Worm (Caenorhabditis elegans): ENCODE results near the gene ZK637.4.
A peak's percentile ranks its signal among the peaks of the same experiment; 100 is the strongest.

The ZK637.4 gene

ce11 chrIII:8847722-8848121, 45.8 kb upstream of the ZK637.4 start (continued):
- TF ChIP-seq F22D6.2 (tag; optimal IDR thresholded peaks at IDR 0.05) (no peak), lsl-1 (GFP tag; optimal IDR thresholded peaks at IDR 0.05) (no peak), Y79H2A.3 (GFP tag; conservative IDR thresholded peaks at IDR 0.05) (no peak), F23B12.7 (tag; optimal IDR thresholded peaks at IDR 0.05; ENCODE audit: insufficient read depth) (no peak), atf-7 (tag; optimal IDR thresholded peaks at IDR 0.05) (no peak), fkh-3 (tag; optimal IDR thresholded peaks at IDR 0.05) (no peak), madf-8 (GFP tag; conservative IDR thresholded peaks at IDR 0.05) (no peak), mcd-1 (GFP tag; IDR thresholded peaks at IDR 0.05) (peak; percentile 89), Y53G8AR.9 (GFP tag; conservative IDR thresholded peaks at IDR 0.05) (no peak)

- TF ChIP-seq dpl-1 (GFP tag; optimal IDR thresholded peaks at IDR 0.05), result no peak
Observed at ce11 chrIII:8848372-8848771, 45.2 kb upstream of the ZK637.4 start, which contains the start of gene F44E2.7. Gene F44E2.7 (minus strand): TSS chrIII:8848472.

- TF ChIP-seq lag-1 (GFP tag; IDR thresholded peaks at IDR 0.05) (no peak), madf-6 (GFP tag; IDR thresholded peaks at IDR 0.05) (peak; percentile 55), F33H1.4 (GFP tag; IDR thresholded peaks at IDR 0.05) (no peak), egrh-3 (GFP tag; IDR thresholded peaks at IDR 0.05) (no peak), sea-2 (GFP tag; IDR thresholded peaks at IDR 0.05) (no peak), hmg-1.2 (GFP tag; IDR thresholded peaks at IDR 0.05) (0 out of 2 replicates have a peak, but pooled peaks have one; percentile 16), nfyb-1 (GFP tag; IDR thresholded peaks at IDR 0.05) (0 out of 2 replicates have a peak, but pooled peaks have one; percentile 52), sdz-38 (tag; optimal IDR thresholded peaks at IDR 0.05) (no peak), repo-1 (tag; optimal IDR thresholded peaks at IDR 0.05) (peak; percentile 38), mxl-1 (tag; optimal IDR thresholded peaks at IDR 0.05) (no peak), xnd-1 (tag; optimal IDR thresholded peaks at IDR 0.05) (peak; percentile 14), athp-1 (tag; optimal IDR thresholded peaks at IDR 0.05) (peak; percentile 17), attf-6 (GFP tag; IDR thresholded peaks at IDR 0.05) (0 out of 2 replicates have a peak, but pooled peaks have one; percentile 15), ztf-18 (tag; optimal IDR thresholded peaks at IDR 0.05) (peak; percentile 17), ceh-58 (GFP tag; IDR thresholded peaks at IDR 0.05) (no peak), lsy-27 (tag; optimal IDR thresholded peaks at IDR 0.05; ENCODE audit: borderline replicate concordance, insufficient read depth) (no peak)
Observed at ce11 chrIII:8849507-8849906, 44.1 kb upstream of the ZK637.4 start, which contains the start of gene F44E2.8. Gene F44E2.8 (minus strand): TSS chrIII:8849877.

- TF ChIP-seq K12H6.12 (tag; optimal IDR thresholded peaks at IDR 0.05) (peak; percentile 41), nfya-2 (GFP tag; IDR thresholded peaks at IDR 0.05) (no peak), ceh-91 (GFP tag; IDR thresholded peaks at IDR 0.05) (peak; percentile 41; the same call in 1 of the 2 replicates), F52B5.7 (tag; optimal IDR thresholded peaks at IDR 0.05) (no peak), lsl-1 (GFP tag; optimal IDR thresholded peaks at IDR 0.05) (peak; percentile 59), attf-5 (GFP tag; optimal IDR thresholded peaks at IDR 0.05) (peak; percentile 55), mcd-1 (GFP tag; IDR thresholded peaks at IDR 0.05) (peak; percentile 78), mes-4 (tag; optimal IDR thresholded peaks at IDR 0.05) (no peak), K11D2.4 (GFP tag; IDR thresholded peaks at IDR 0.05) (no peak), snpc-4 (GFP tag; optimal IDR thresholded peaks at IDR 0.05) (no peak), snpc-4 (tag; optimal IDR thresholded peaks at IDR 0.05) (peak in 2 of 4 experiments; percentile 11 to 34), fkh-3 (tag; optimal IDR thresholded peaks at IDR 0.05) (no peak), dox-1 (GFP tag; IDR thresholded peaks at IDR 0.05) (peak; percentile 84), tbx-9 (tag; optimal IDR thresholded peaks at IDR 0.05; ENCODE audit: borderline replicate concordance) (no peak), F57A8.1 (GFP tag; optimal IDR thresholded peaks at IDR 0.05) (no peak), F55B11.4 (tag; optimal IDR thresholded peaks at IDR 0.05; ENCODE audit: borderline replicate concordance, insufficient read depth) (no peak), mel-28 (tag; optimal IDR thresholded peaks at IDR 0.05; ENCODE audit: borderline replicate concordance) (no peak), attf-6 (GFP tag; IDR thresholded peaks at IDR 0.05) (no peak), nfya-1 (tag; optimal IDR thresholded peaks at IDR 0.05; ENCODE audit: borderline replicate concordance, insufficient read depth) (no peak), tbp1 (GFP tag; optimal IDR thresholded peaks at IDR 0.05) (peak; percentile 35), madf-10 (tag; optimal IDR thresholded peaks at IDR 0.05) (peak; percentile 17), hlh-12 (tag; optimal IDR thresholded peaks at IDR 0.05) (no peak)
Observed at ce11 chrIII:8850482-8851047, 43.0 kb upstream of the ZK637.4 start, which contains the start of gene F44E2.9. Gene F44E2.9 (minus strand): TSS chrIII:8850532.
